Fruit fly (Drosophila melanogaster): Measurements from ENCODE around the gene BRWD3.

DNA sequence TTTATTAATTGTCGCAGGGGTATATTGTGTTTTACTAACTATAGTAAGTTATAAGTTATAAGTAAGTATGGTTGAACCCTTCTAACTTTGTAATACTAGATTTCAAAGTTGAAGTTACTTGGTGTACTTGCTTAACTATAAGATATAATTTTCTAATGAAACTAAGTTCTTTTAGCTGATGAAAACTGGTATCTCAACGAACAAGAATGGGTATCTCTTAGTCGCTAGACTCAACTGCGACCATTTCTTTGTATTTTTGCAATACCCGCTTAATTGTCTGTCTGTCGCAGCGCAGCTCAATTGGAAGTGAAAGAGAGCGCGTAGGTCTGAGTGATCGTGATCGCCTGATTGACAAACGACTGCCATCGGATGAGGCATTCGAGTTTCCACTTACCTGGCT is 46.6 kb upstream of the BRWD3 start:
- TF ChIP-seq pan (optimal IDR thresholded peaks at IDR 0.05) (no peak), usp (GFP tag; optimal IDR thresholded peaks at IDR 0.05) (no peak), Dll (optimal IDR thresholded peaks at IDR 0.05) (no peak), CG8478 (optimal IDR thresholded peaks at IDR 0.05) (no peak)

Data from whole organism.